Worm (Caenorhabditis elegans): ENCODE measurements around the gene him-5.

DNA sequence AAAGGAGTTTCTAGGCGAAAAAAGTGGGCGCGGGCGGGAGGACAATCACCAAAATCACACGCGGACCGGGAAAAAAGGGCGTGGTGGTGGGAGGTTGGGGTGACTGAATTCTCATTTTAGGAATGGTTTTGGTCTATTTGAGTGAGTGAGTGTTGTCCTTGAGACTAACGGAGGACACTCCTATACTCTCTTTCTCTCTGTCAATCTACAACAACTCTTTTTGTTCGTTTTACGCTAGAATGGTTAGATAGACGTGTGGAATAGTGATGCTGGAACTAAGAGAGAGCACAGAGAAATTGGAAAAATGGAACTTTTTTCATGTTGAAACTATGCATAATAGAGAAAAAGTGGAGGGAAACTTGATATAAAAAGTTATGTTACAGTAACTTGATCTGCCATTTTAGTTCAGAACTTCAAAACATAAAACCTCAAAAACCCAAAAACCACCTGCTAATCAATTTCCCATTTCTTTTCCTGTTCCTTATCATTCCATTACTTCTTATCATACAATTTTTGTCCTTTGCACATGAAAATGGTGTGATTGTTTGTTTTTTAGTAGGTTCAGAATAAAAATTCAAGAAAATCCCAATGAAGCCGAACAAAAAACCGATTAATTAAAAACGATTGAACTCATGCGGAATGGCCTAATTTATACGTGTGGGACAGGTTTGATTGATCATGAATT lies 44.7 kb downstream of the him-5 start:
- TF ChIP-seq nhr-76 (tag; optimal IDR thresholded peaks at IDR 0.05) (no peak), madf-5 (GFP tag; IDR thresholded peaks at IDR 0.05) (0 out of 4 replicates have a peak, but pooled peaks of 1 of the 2 experiments have one; percentile 13), unc-62 (GFP tag; optimal IDR thresholded peaks at IDR 0.05 in 1 of 2) (no peak), unc-62 (tag; optimal IDR thresholded peaks at IDR 0.05) (no peak), ZK337.2 (GFP tag; IDR thresholded peaks at IDR 0.05) (no peak), nhr-77 (tag; optimal IDR thresholded peaks at IDR 0.05) (peak; percentile 48)
